Fruit fly (Drosophila melanogaster) whole organism, pupa: Measurements from ENCODE around the gene Nepl9.

Experiments used
- CG10348 ChIP-seq: fragments of 200-800 bp; sonication (Bioruptor generic); IDR thresholded peaks from 2 replicates; pipeline ENCODE4 v1.3.6; 2022; ENCODE audit warnings: missing biosample characterization, missing genetic modification characterization
- CG12605 ChIP-seq: fragments of 200-800 bp; sonication (Bioruptor generic); IDR thresholded peaks from 2 replicates; pipeline ENCODE4 v1.3.6; 2022; ENCODE audit warnings: missing biosample characterization, missing genetic modification characterization
- CG13204 ChIP-seq: fragments of 200-800 bp; sonication (Bioruptor generic); optimal IDR thresholded peaks from 2 replicates; lab custom pipeline; 2018; ENCODE audit warnings: missing biosample characterization, mild to moderate bottlenecking, missing genetic modification characterization, moderate library complexity
- CG14655 ChIP-seq: fragments of 200-800 bp; sonication (Bioruptor generic); optimal IDR thresholded peaks from 3 replicates; lab custom pipeline; 2017; ENCODE audit warnings: mild to moderate bottlenecking, missing biosample characterization, missing genetic modification reagents, missing genetic modification characterization
- CG15710 ChIP-seq: fragments of 200-800 bp; sonication (Bioruptor generic); optimal IDR thresholded peaks from 2 replicates; lab custom pipeline; 2018; ENCODE audit warnings: missing biosample characterization, mild to moderate bottlenecking, missing genetic modification characterization, moderate library complexity
- CG17806 ChIP-seq: fragments of 200-800 bp; sonication (Bioruptor generic); optimal IDR thresholded peaks from 2 replicates; lab custom pipeline; 2018; ENCODE audit warnings: missing biosample characterization, mild to moderate bottlenecking, missing genetic modification characterization, moderate library complexity
- CG32121 ChIP-seq: fragments of 200-800 bp; sonication (Bioruptor generic); IDR thresholded peaks from 2 replicates; pipeline ENCODE4 v1.3.6; 2022; ENCODE audit warnings: missing biosample characterization, missing genetic modification characterization
- CG34367 ChIP-seq: fragments of 200-800 bp; sonication (Bioruptor generic); optimal IDR thresholded peaks from 2 replicates; lab custom pipeline; 2018; ENCODE audit warnings: missing biosample characterization, mild to moderate bottlenecking, missing genetic modification characterization
- CG4496 ChIP-seq: fragments of 200-800 bp; sonication (Bioruptor generic); IDR thresholded peaks from 3 replicates; pipeline ENCODE4 v1.3.6; 2022; ENCODE audit warnings: missing biosample characterization, missing genetic modification characterization
- CG8159 ChIP-seq: fragments of 200-800 bp; sonication (Bioruptor generic); optimal IDR thresholded peaks from 3 replicates; lab custom pipeline; 2018; ENCODE audit warnings: missing biosample characterization, mild to moderate bottlenecking, missing genetic modification characterization, moderate library complexity
- CG8301 ChIP-seq: fragments of 200-800 bp; sonication (Bioruptor generic); optimal IDR thresholded peaks from 2 replicates; lab custom pipeline; 2018; ENCODE audit warnings: missing biosample characterization, mild to moderate bottlenecking, missing genetic modification characterization
- CG9948 ChIP-seq: fragments of 200-800 bp; sonication (Bioruptor generic); optimal IDR thresholded peaks from 2 replicates; lab custom pipeline; 2018; ENCODE audit warnings: missing biosample characterization, mild to moderate bottlenecking, missing genetic modification characterization, moderate library complexity
- D1 ChIP-seq: fragments of 200-800 bp; sonication (Bioruptor generic); optimal IDR thresholded peaks from 2 replicates; lab custom pipeline; 2018; ENCODE audit warnings: missing biosample characterization, mild to moderate bottlenecking, missing genetic modification characterization, moderate library complexity
- EcR ChIP-seq: fragments of 200-800 bp; sonication (Bioruptor generic); optimal IDR thresholded peaks from 3 replicates; lab custom pipeline; 2019; ENCODE audit warnings: missing biosample characterization, missing genetic modification characterization, mild to moderate bottlenecking, moderate library complexity, missing genetic modification reagents
- Ets98B ChIP-seq: fragments of 200-800 bp; sonication (Bioruptor generic); IDR thresholded peaks from 2 replicates; pipeline ENCODE4 v1.3.6; 2022; ENCODE audit warnings: missing biosample characterization, missing genetic modification characterization
- Pif1A ChIP-seq: fragments of 200-800 bp; sonication (Bioruptor generic); optimal IDR thresholded peaks from 3 replicates; lab custom pipeline; 2016; ENCODE audit warnings: missing biosample characterization, missing genetic modification characterization
- Pif1B ChIP-seq: fragments of 200-800 bp; sonication (Bioruptor generic); optimal IDR thresholded peaks from 3 replicates; lab custom pipeline; 2016; ENCODE audit warnings: missing biosample characterization, missing genetic modification characterization
- Snoo ChIP-seq: fragments of 200-800 bp; sonication (Bioruptor generic); optimal IDR thresholded peaks from 3 replicates; lab custom pipeline; 2017; ENCODE audit warnings: missing biosample characterization, mild to moderate bottlenecking, missing genetic modification characterization, inconsistent platforms
- fd96Ca ChIP-seq: fragments of 200-800 bp; sonication (Bioruptor generic); IDR thresholded peaks from 3 replicates; pipeline ENCODE4 v1.3.6; 2022; ENCODE audit warnings: missing biosample characterization, missing genetic modification characterization
- gl ChIP-seq: fragments of 200-800 bp; sonication (Bioruptor generic); optimal IDR thresholded peaks from 2 replicates; lab custom pipeline; 2018; ENCODE audit warnings: missing biosample characterization, mild to moderate bottlenecking, missing genetic modification characterization
- rn ChIP-seq: fragments of 200-800 bp; sonication (Bioruptor generic); IDR thresholded peaks from 2 replicates; pipeline ENCODE4 v1.3.6; 2022; ENCODE audit warnings: missing biosample characterization, missing genetic modification characterization

Gene Nepl9

dm6 chr2L:16842505-16842904 is 5.4 kb upstream of the Nepl9 start:
- TF ChIP-seq Pif1B (GFP tag; lab: Kevin White, UChicago) (peak; percentile 27), Pif1A (GFP tag; lab: Kevin White, UChicago) (peak; percentile 52), CG8301 (tag; lab: Kevin White, UChicago) (no peak), CG12605 (GFP tag; lab: Robert Waterston, UW) (no peak), CG15710 (no peak)
- TF ChIP-seq, all 21 proteins: peak for 2

DNA sequence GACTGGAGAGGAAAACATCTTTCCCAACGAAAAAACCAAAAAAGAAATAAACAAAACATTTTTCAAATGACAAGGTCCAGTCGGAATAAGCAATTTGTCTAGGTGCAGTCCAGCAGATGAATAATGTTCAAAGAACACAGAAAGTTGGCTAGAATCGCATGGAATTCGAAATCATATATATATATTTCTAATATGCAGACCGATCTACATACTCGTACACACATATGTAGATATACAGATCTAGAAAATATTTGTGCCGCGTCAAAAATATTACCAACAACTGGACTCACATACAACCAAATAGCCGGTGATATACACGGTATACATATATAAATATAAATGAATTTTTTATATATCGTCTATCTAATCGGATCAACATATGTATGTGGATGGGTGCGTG is 2.6 kb upstream of the Nepl9 start:
- TF ChIP-seq Snoo (tag; lab: Kevin White, UChicago) (no peak), rn (GFP tag; lab: Robert Waterston, UW) (no peak), CG8301 (tag; lab: Kevin White, UChicago) (no peak), CG8159 (no peak), EcR (GFP tag; lab: Kevin White, UChicago) (no peak), CG12605 (GFP tag; lab: Robert Waterston, UW) (no peak), gl (tag; lab: Kevin White, UChicago) (no peak), CG32121 (no peak), CG9948 (tag; lab: Kevin White, UChicago) (no peak), D1 (tag; lab: Kevin White, UChicago) (no peak), CG13204 (no peak), fd96Ca (no peak)

DNA sequence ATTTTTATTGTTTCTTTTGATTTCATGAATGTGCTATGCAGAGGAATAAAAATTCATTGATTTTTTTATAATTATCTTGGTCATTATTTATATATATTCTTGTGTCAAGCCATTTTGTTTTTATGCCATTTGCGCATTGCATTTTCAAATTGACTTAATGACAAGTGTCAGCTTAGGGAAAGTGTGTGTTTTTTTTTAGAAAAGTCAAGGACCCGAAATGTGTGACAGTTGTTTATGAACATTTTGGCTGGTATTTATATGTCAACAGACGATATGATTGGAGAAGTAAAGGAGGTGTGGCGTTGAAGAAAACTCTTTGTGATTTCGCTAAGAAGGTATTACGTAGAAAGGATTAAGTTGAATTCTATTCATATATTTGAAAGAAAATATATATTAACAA is 614 bp upstream of the Nepl9 start, which contains the start of the genes SclA and SclB:
Gene SclA (plus strand): TSS at position 301 of the 400 bp plus-strand sequence.
Gene SclB (plus strand): TSS at position 301 of the 400 bp plus-strand sequence.
- TF ChIP-seq CG12605 (GFP tag; lab: Robert Waterston, UW) (no peak), CG17806 (tag; lab: Kevin White, UChicago) (no peak), CG32121 (no peak), CG9948 (tag; lab: Kevin White, UChicago) (no peak), CG15710 (no peak)

DNA sequence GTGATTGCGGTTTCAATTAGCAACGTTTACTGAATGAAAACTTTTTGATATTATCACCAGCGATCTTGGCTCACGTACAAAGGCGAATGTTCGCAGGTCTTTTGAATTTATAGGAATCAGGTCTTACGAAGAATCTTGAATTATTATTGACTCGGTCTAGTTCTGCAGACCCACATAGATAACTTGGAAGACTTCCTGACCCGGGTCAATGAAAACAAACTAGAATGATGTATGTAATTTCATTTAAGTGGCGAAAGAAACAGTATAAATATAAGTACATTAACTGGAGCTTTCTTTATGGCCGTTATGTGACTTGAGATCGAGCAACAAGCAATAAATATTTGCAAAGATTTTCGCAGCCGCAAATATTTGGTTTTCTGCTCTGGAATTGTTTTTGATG is 2.7 kb downstream of the Nepl9 start, which contains the start of gene CG13282:
Gene CG13282 (minus strand): TSS at position 101 of the 400 bp plus-strand sequence.
- TF ChIP-seq CG9948 (tag; lab: Kevin White, UChicago) (no peak), CG17806 (tag; lab: Kevin White, UChicago) (no peak)

- no peak for TF ChIP-seq EcR (GFP tag; lab: Kevin White, UChicago)
- no peak for TF ChIP-seq CG4496 (GFP tag; lab: Robert Waterston, UW)
- TF ChIP-seq CG15710, result no peak
- no peak for TF ChIP-seq CG8159
- TF ChIP-seq CG8301 (tag; lab: Kevin White, UChicago), result no peak
- TF ChIP-seq CG13204, result no peak
- TF ChIP-seq CG14655 (GFP tag; lab: Kevin White, UChicago), result no peak
- no peak for TF ChIP-seq CG12605 (GFP tag; lab: Robert Waterston, UW)
Observed at dm6 chr2L:16826872-16827506, 10.1 kb downstream of the Nepl9 start, which contains the start of gene AspRS-m. TSS of gene AspRS-m (plus strand) at chr2L:16827078.

DNA sequence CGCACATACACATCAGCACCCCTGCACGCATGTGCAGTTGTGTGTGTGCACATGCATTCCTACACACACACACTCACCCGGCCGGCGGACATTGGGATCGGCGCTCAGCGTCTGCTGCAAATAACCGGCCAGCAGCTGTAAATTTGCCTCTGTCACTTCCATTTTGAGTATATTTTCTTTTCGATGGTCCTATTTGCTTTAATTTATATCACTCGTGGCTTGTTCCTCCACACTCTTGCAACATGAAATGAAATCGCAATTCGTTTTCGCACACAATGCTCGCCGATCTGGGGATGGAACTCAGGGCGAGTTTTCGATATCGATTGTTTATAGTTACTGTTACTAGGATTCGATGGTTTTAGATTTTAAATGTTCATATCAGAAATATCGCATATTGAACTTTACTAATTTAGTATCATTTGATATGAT is 12.1 kb downstream of the Nepl9 start, which contains the start of gene Cse1:
Gene Cse1 (minus strand): TSS at position 303 of the 429 bp plus-strand sequence.
- TF ChIP-seq CG15710 (no peak), D1 (tag; lab: Kevin White, UChicago) (no peak), Snoo (tag; lab: Kevin White, UChicago) (no peak), CG8301 (tag; lab: Kevin White, UChicago) (no peak), EcR (GFP tag; lab: Kevin White, UChicago) (no peak)

- TF ChIP-seq Ets98B (GFP tag; lab: Robert Waterston, UW) (no peak), CG17806 (tag; lab: Kevin White, UChicago) (no peak), rn (GFP tag; lab: Robert Waterston, UW) (no peak), CG34367 (tag; lab: Kevin White, UChicago) (no peak), CG14655 (GFP tag; lab: Kevin White, UChicago) (no peak), CG13204 (no peak), Snoo (tag; lab: Kevin White, UChicago) (no peak), CG10348 (GFP tag; lab: Robert Waterston, UW) (no peak), CG8301 (tag; lab: Kevin White, UChicago) (no peak)
Observed at dm6 chr2L:16820993-16821392, 16.1 kb downstream of the Nepl9 start, which contains the start of gene CG13280. TSS of gene CG13280 (minus strand) at chr2L:16821093.
